Worm (Caenorhabditis elegans) whole organism, early embryonic: ENCODE data around the gene fbxc-25.
"Not testable (repeated sequence)": the region's sequence is repeated elsewhere in the genome, so short reads cannot be mapped to it uniquely, and the experiment has no call there.

Experiments
- B0310.2 ChIP-seq: sonication (generic microtip); optimal IDR thresholded peaks from 2 replicates; lab custom pipeline; 2016; ENCODE audit warnings: mild to moderate bottlenecking, missing genetic modification characterization, missing compliant biosample characterization
- F13C5.2 ChIP-seq: sonication (generic microtip); optimal IDR thresholded peaks from 2 replicates; lab custom pipeline; 2017; ENCODE audit warnings: mild to moderate bottlenecking, missing genetic modification characterization, inconsistent platforms, missing compliant biosample characterization
- aly-1 ChIP-seq: sonication (generic microtip); optimal IDR thresholded peaks from 2 replicates; lab custom pipeline; 2016; ENCODE audit warnings: missing genetic modification characterization, missing compliant biosample characterization
- ama-1 ChIP-seq: fragments of 150-350 bp; optimal IDR thresholded peaks from 2 replicates; lab custom pipeline; 2014
- ceh-13 ChIP-seq: fragments of 200-800 bp; sonication (Bioruptor generic); optimal IDR thresholded peaks from 2 replicates; lab custom pipeline; 2018; ENCODE audit warnings: mild to moderate bottlenecking, missing genetic modification characterization, missing compliant biosample characterization
- ceh-36 ChIP-seq: sonication (generic microtip); optimal IDR thresholded peaks from 2 replicates; lab custom pipeline; 2016; ENCODE audit warnings: missing genetic modification characterization, inconsistent platforms, missing compliant biosample characterization
- ets-7 ChIP-seq: sonication (generic microtip); optimal IDR thresholded peaks from 2 replicates; lab custom pipeline; 2016; ENCODE audit warnings: missing genotype, missing genetic modification characterization, missing compliant biosample characterization
- flt-1 ChIP-seq: fragments of 200-800 bp; sonication (Bioruptor generic); IDR thresholded peaks from 2 replicates; pipeline ENCODE4 v1.3.6; 2022; ENCODE audit warnings: missing genetic modification characterization, missing compliant biosample characterization
- hmbx-1 ChIP-seq: sonication (generic microtip); optimal IDR thresholded peaks from 2 replicates; lab custom pipeline; 2016; ENCODE audit warnings: mild to moderate bottlenecking, missing genetic modification characterization, missing compliant biosample characterization
- hmg-4 ChIP-seq: fragments of 200-800 bp; sonication (Bioruptor generic); optimal IDR thresholded peaks from 2 replicates; lab custom pipeline; 2018; ENCODE audit warnings: mild to moderate bottlenecking, missing genetic modification characterization, missing compliant biosample characterization
- hnd-1 ChIP-seq: sonication (generic microtip); optimal IDR thresholded peaks from 2 replicates; lab custom pipeline; 2016; ENCODE audit warnings: missing genetic modification characterization, missing compliant biosample characterization
- pes-1 ChIP-seq: fragments of 200-800 bp; sonication (Bioruptor generic); IDR thresholded peaks from 2 replicates; pipeline ENCODE4 v1.3.6; 2022; ENCODE audit warnings: missing genetic modification reagents, missing genetic modification characterization, missing compliant biosample characterization
- scrt-1 ChIP-seq: fragments of 200-800 bp; sonication (Bioruptor generic); IDR thresholded peaks from 2 replicates; pipeline ENCODE4 v1.3.6; 2022; ENCODE audit warnings: missing genetic modification characterization, missing compliant biosample characterization
- sea-1 ChIP-seq: fragments of 200-800 bp; sonication (Bioruptor generic); conservative IDR thresholded peaks from 2 replicates; pipeline ENCODE4 v1.3.6; 2022; ENCODE audit warnings: missing genetic modification characterization, missing compliant biosample characterization
- tbx-11 ChIP-seq: fragments of 200-800 bp; sonication (Bioruptor generic); IDR thresholded peaks from 2 replicates; pipeline ENCODE4 v1.3.6; 2022; ENCODE audit warnings: missing genetic modification characterization, missing compliant biosample characterization
- tbx-37 ChIP-seq: fragments of 200-800 bp; sonication (Bioruptor generic); conservative IDR thresholded peaks from 2 replicates; pipeline ENCODE4 v1.3.6; 2022; ENCODE audit warnings: missing genetic modification reagents, missing genetic modification characterization, missing compliant biosample characterization
- tra-4 ChIP-seq: sonication (generic microtip); optimal IDR thresholded peaks from 2 replicates; lab custom pipeline; 2017; ENCODE audit warnings: missing genetic modification characterization, missing compliant biosample characterization

Gene fbxc-25

DNA sequence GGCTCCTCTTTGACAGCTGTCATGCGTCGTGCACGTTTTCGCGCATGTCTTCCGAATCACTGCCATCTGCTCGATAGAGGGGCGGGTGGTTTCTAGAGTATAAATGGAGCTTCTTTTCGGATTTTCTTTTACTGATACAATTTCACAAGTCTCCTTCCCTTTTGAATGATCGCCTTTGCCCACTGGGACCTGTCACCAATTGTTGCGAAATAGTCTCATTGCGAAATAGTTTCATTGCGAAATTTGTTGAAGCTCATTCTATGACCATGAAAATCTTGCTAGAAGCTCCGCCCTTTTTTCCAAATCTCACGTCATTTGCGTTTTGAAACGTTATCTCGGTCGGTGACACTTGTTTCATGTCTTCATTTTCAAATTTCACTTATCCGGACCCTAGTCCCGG is 6.6 kb downstream of the fbxc-25 start:
- TF ChIP-seq tbx-11 (GFP tag; lab: Robert Waterston, UW) (no peak), tra-4 (tag; lab: Kevin White, UChicago) (no peak)

DNA sequence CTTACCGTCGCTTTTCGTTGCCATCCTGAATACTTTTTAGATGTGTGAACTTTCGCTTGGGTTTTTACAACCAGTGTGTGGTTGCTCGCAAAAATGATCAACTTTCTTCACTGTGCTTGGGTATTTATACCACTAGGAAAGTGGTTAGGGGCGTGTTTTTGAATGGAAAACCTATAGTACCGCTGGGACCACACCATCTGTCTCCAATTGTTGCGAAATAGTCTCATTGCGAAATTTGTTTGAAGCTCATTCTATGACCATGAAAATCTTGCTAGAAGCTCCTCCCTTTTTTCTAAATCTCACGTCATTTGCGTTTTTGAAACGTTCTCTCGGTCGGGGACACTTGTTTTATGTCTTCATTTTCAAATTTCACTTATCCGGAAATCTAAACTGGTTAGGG is 7.3 kb downstream of the fbxc-25 start, which contains the start of the genes K09F6.10 and K09F6.13:
Gene K09F6.10, minus strand, starts transcription at position 86 of the 400 bp plus-strand sequence.
Gene K09F6.13, plus strand, starts transcription at position 317 of the 400 bp plus-strand sequence.
- TF ChIP-seq hnd-1 (no peak), ama-1 (no peak), tbx-37 (GFP tag; lab: Robert Waterston, UW) (no peak), tbx-11 (GFP tag; lab: Robert Waterston, UW) (no peak), scrt-1 (GFP tag; lab: Robert Waterston, UW) (no peak), B0310.2 (tag; lab: Kevin White, UChicago) (no peak), flt-1 (GFP tag; lab: Robert Waterston, UW) (no peak), hmbx-1 (no peak), pes-1 (no peak), F13C5.2 (tag; lab: Kevin White, UChicago) (no peak), hmg-4 (no peak), aly-1 (tag; lab: Kevin White, UChicago) (no peak), ets-7 (tag; lab: Kevin White, UChicago) (no peak), sea-1 (no peak)

DNA sequence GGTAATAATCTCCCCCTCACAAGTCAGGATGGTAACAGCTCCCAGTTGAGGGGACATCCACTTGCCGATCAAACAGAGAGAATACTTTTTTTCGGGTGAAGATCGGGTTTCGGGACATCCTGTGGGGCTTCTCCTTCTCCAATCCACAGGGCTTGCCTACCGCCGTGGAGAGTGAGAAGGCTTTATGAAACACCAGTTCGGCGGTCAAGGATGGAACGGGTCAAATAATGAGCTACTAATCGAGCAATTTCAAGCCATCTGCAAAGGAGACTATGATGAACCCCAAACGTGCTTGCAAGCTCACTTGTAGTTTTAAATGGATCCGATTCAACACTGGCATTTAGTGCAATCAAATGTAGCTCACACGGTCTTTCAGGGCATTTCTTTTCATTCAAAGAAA is 11.4 kb downstream of the fbxc-25 start:
- no peak for TF ChIP-seq hmbx-1

DNA sequence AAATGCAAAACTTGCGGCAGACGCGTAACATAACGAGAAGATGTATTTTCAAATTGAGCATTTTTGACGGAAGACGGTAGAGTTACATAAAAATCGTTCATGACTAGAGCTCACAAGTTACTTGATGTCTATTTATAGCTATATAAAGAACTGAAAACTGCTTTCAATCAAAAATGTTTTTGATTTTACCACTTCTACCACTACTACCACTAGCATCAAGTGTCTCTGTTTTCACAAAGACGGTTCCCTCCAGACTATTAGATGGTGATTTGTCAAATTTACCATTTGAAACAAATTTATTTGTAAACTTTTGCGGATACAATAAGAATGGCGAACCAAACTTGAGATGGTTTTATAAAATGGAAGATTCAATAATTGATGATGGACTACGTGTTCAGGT is 13.5 kb downstream of the fbxc-25 start, which contains the start of gene K09F6.9:
Gene K09F6.9, minus strand, starts transcription at position 101 of the 400 bp plus-strand sequence.
- TF ChIP-seq scrt-1 (GFP tag; lab: Robert Waterston, UW); ama-1; flt-1 (GFP tag; lab: Robert Waterston, UW): not testable (repeated sequence)

DNA sequence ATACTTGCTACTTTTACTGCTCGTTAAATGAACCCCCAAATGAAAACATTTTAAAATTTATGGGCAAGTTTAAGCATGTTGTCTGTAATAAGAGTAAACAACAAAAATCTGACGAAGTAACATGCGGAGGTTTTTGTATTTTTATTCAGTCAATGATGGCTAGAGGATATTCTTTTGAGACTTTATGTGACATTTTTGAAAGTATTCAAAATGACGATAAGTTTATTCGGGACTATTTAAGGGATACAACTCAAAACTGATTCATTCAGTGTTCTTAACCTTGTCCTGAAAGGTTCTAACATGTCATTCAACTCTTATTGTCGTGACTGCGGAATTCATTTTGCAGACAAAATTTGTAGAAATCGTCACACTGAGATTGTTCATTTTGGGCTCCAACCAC is 16.2 kb downstream of the fbxc-25 start, which contains the start of gene K09F6.11:
Gene K09F6.11, plus strand, starts transcription at position 301 of the 400 bp plus-strand sequence.
- TF ChIP-seq ama-1 (no peak), scrt-1 (GFP tag; lab: Robert Waterston, UW) (no peak), hnd-1 (no peak), ceh-13 (GFP tag; lab: Kevin White, UChicago) (no peak), tbx-11 (GFP tag; lab: Robert Waterston, UW) (no peak), B0310.2 (tag; lab: Kevin White, UChicago) (no peak), hmbx-1 (no peak), ets-7 (tag; lab: Kevin White, UChicago) (no peak), F13C5.2 (tag; lab: Kevin White, UChicago) (no peak), hmg-4 (no peak), tra-4 (tag; lab: Kevin White, UChicago) (no peak), sea-1 (no peak), ceh-36 (tag; lab: Kevin White, UChicago) (no peak), aly-1 (tag; lab: Kevin White, UChicago) (no peak)

DNA sequence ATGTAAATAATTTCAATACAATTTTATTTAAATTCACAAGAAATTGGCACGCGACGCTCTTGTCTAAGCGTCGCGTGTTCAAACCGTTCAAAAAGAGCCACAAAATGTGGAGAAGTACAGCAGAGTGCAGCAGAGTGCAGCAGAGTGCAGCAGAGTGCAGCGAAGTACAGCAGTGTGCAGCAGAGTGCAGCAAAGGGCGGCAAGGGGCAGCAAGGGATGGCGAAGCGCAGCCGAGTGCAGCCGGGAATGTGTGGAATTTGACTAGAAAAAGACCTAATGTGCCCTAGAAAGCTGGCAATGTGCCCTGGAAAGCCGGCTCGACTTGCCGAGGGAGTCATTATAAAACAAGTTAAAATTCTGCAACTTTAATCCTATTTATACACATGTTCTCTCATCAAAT is 16.8 kb downstream of the fbxc-25 start, which contains the start of gene K09F6.6:
Gene K09F6.6, minus strand, starts transcription at position 43 of the 400 bp plus-strand sequence.
- TF ChIP-seq tbx-37 (GFP tag; lab: Robert Waterston, UW) (no peak), F13C5.2 (tag; lab: Kevin White, UChicago) (no peak), B0310.2 (tag; lab: Kevin White, UChicago) (no peak)

DNA sequence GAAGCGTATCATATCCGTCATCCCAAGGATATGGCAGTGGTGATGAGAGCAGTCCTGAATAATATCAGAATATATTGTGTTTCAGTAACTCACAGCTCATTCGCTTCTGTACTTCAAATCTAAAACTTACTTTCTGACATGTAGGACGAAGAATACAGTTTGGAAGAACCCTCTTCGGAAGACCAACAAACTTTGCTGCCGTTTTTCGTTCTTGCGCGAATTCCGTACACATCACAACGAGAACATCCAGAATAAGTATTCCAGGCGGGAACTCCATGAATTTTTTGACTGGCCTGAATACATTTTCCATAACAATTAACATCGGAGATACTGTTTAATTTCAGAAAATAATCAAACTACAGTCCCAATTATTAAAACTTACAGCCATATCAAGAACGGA is 18.6 kb downstream of the fbxc-25 start, which contains the start of gene K09F6.15:
Gene K09F6.15, minus strand, starts transcription at position 101 of the 400 bp plus-strand sequence.
- no peak for TF ChIP-seq hmg-4
- TF ChIP-seq hmbx-1, result no peak
- TF ChIP-seq tbx-11 (GFP tag; lab: Robert Waterston, UW), result no peak
- no peak for TF ChIP-seq scrt-1 (GFP tag; lab: Robert Waterston, UW)
- no peak for TF ChIP-seq hnd-1
- TF ChIP-seq ceh-13 (GFP tag; lab: Kevin White, UChicago), result no peak
- TF ChIP-seq tbx-37 (GFP tag; lab: Robert Waterston, UW), result no peak
- no peak for TF ChIP-seq ama-1
- TF ChIP-seq ceh-36 (tag; lab: Kevin White, UChicago), result no peak

DNA sequence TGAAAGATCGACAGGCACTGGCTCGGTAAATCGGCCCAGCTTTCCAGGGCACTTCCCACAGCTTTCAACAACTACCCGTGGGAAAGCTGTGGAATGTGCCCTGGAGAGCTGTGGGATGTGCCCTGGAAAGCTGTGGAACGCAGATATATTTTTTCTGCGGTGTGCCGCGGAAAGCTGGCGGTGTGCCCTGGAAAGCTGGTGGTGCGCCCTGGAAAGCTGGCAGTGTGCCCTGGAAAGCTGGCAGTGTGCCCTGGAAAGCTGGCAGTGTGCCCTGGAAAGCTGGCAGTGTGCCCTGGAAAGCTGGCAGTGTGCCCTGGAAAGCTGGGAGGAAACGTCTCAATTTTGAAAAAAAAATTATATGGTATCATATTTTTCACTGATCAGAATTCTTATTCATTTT is 22.3 kb downstream of the fbxc-25 start:
- no peak for TF ChIP-seq ceh-13 (GFP tag; lab: Kevin White, UChicago)
- no peak for TF ChIP-seq ceh-36 (tag; lab: Kevin White, UChicago)
- no peak for TF ChIP-seq hmg-4
- TF ChIP-seq tbx-11 (GFP tag; lab: Robert Waterston, UW), result no peak
- TF ChIP-seq aly-1 (tag; lab: Kevin White, UChicago), result no peak
- TF ChIP-seq scrt-1 (GFP tag; lab: Robert Waterston, UW), result no peak
- no peak for TF ChIP-seq hmbx-1
- no peak for TF ChIP-seq sea-1
- no peak for TF ChIP-seq hnd-1
- no peak for TF ChIP-seq pes-1
- TF ChIP-seq tra-4 (tag; lab: Kevin White, UChicago), result no peak
- no peak for TF ChIP-seq F13C5.2 (tag; lab: Kevin White, UChicago)
- TF ChIP-seq ama-1, result no peak
- TF ChIP-seq B0310.2 (tag; lab: Kevin White, UChicago), result no peak
- TF ChIP-seq tbx-37 (GFP tag; lab: Robert Waterston, UW), result no peak
- TF ChIP-seq ets-7 (tag; lab: Kevin White, UChicago), result no peak
- TF ChIP-seq flt-1 (GFP tag; lab: Robert Waterston, UW), result no peak

DNA sequence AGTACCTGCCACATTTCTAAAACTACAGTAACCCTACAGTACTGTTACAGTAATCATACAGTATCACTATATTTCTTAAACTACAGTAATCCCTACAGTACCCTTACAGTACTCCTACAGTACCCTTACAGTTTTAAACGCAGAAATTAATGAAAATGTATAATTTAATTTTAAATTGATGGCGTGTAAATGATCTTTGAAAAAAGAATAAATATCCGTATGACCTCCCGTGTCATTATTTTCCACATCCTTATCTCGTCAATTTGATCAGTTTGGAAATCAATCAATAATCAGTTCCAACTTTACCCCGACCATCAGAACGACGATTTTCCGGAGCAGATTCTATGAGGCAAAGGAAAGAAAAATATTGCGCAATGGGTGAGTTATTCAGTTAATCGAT is 41.2 kb downstream of the fbxc-25 start, which contains the start of gene K09F6.3:
Gene K09F6.3, plus strand, starts transcription at position 301 of the 400 bp plus-strand sequence.
- not testable (repeated sequence) for TF ChIP-seq tbx-11 (GFP tag; lab: Robert Waterston, UW); ama-1; B0310.2 (tag; lab: Kevin White, UChicago)
